Worm (Caenorhabditis elegans): ENCODE measurements around the gene tim-1.

The tim-1 gene

ce11 chrIII:12260413-12260812, 10.4 kb upstream of the tim-1 start:
- TF ChIP-seq cnd-1 (tag; optimal IDR thresholded peaks at IDR 0.05) (no peak), mls-2 (tag; optimal IDR thresholded peaks at IDR 0.05) (no peak), mep-1 (tag; optimal IDR thresholded peaks at IDR 0.05) (no peak), ztf-11 (tag; optimal IDR thresholded peaks at IDR 0.05) (no peak), ceh-83 (GFP tag; optimal IDR thresholded peaks at IDR 0.05) (no peak), ceh-43 (GFP tag; optimal IDR thresholded peaks at IDR 0.05) (no peak), ham-2 (GFP tag; optimal IDR thresholded peaks at IDR 0.05) (no peak), M03D4.4 (tag; optimal IDR thresholded peaks at IDR 0.05) (no peak), lin-13 (tag; optimal IDR thresholded peaks at IDR 0.05) (no peak), sptf-1 (tag; optimal IDR thresholded peaks at IDR 0.05) (no peak), lin-32 (GFP tag; optimal IDR thresholded peaks at IDR 0.05) (no peak), blmp-1 (tag; optimal IDR thresholded peaks at IDR 0.05) (no peak), nhr-28 (tag; optimal IDR thresholded peaks at IDR 0.05) (no peak), elt-3 (tag; optimal IDR thresholded peaks at IDR 0.05) (no peak), flh-1 (GFP tag; optimal IDR thresholded peaks at IDR 0.05) (no peak), nhr-76 (tag; optimal IDR thresholded peaks at IDR 0.05) (no peak), nhr-12 (tag; optimal IDR thresholded peaks at IDR 0.05) (no peak), tbx-8 (GFP tag; optimal IDR thresholded peaks at IDR 0.05) (no peak)

- TF ChIP-seq mab-5 (tag; optimal IDR thresholded peaks at IDR 0.05) (no peak), mep-1 (tag; optimal IDR thresholded peaks at IDR 0.05) (no peak), hlh-1 (tag; optimal IDR thresholded peaks at IDR 0.05) (no peak), mls-2 (tag; optimal IDR thresholded peaks at IDR 0.05) (no peak), flh-1 (GFP tag; optimal IDR thresholded peaks at IDR 0.05) (no peak), unc-62 (GFP tag; optimal IDR thresholded peaks at IDR 0.05) (no peak), M03D4.4 (tag; optimal IDR thresholded peaks at IDR 0.05) (no peak), nhr-28 (tag; optimal IDR thresholded peaks at IDR 0.05) (no peak), lin-32 (GFP tag; optimal IDR thresholded peaks at IDR 0.05) (no peak)
Observed at ce11 chrIII:12259793-12260192, 9.8 kb upstream of the tim-1 start.

ce11 chrIII:12253342-12253741, 3.4 kb upstream of the tim-1 start:
- no peak for TF ChIP-seq unc-39 (tag; optimal IDR thresholded peaks at IDR 0.05)
- TF ChIP-seq unc-62 (GFP tag; optimal IDR thresholded peaks at IDR 0.05), result no peak
- no peak for TF ChIP-seq mep-1 (tag; optimal IDR thresholded peaks at IDR 0.05)
- TF ChIP-seq nhr-237 (tag; optimal IDR thresholded peaks at IDR 0.05), result no peak
- no peak for TF ChIP-seq ztf-11 (tag; optimal IDR thresholded peaks at IDR 0.05)
- TF ChIP-seq ceh-39 (tag; optimal IDR thresholded peaks at IDR 0.05), result no peak
- TF ChIP-seq bed-3 (GFP tag; optimal IDR thresholded peaks at IDR 0.05), result no peak
- no peak for TF ChIP-seq nhr-12 (tag; optimal IDR thresholded peaks at IDR 0.05)
- no peak for TF ChIP-seq elt-1 (tag; optimal IDR thresholded peaks at IDR 0.05; ENCODE audit: borderline replicate concordance, insufficient read depth)
- no peak for TF ChIP-seq ceh-83 (GFP tag; optimal IDR thresholded peaks at IDR 0.05)
- TF ChIP-seq ham-2 (GFP tag; optimal IDR thresholded peaks at IDR 0.05), result no peak
- TF ChIP-seq M03D4.4 (tag; optimal IDR thresholded peaks at IDR 0.05), result no peak
- no peak for TF ChIP-seq mab-5 (tag; optimal IDR thresholded peaks at IDR 0.05)
- no peak for TF ChIP-seq hlh-1 (tag; optimal IDR thresholded peaks at IDR 0.05)

- no peak for TF ChIP-seq ceh-83 (GFP tag; optimal IDR thresholded peaks at IDR 0.05)
- TF ChIP-seq ham-2 (GFP tag; optimal IDR thresholded peaks at IDR 0.05), result no peak
- TF ChIP-seq mab-5 (tag; optimal IDR thresholded peaks at IDR 0.05), result no peak
- TF ChIP-seq unc-62 (GFP tag; optimal IDR thresholded peaks at IDR 0.05), result no peak
- TF ChIP-seq snpc-4 (tag; optimal IDR thresholded peaks at IDR 0.05), result no peak
- TF ChIP-seq elt-3 (tag; optimal IDR thresholded peaks at IDR 0.05), result no peak
- TF ChIP-seq flh-1 (GFP tag; optimal IDR thresholded peaks at IDR 0.05), result no peak
- TF ChIP-seq M03D4.4 (tag; optimal IDR thresholded peaks at IDR 0.05), result no peak
- no peak for TF ChIP-seq lin-32 (GFP tag; optimal IDR thresholded peaks at IDR 0.05)
- TF ChIP-seq tbx-8 (GFP tag; optimal IDR thresholded peaks at IDR 0.05), result no peak
- no peak for TF ChIP-seq lin-13 (tag; optimal IDR thresholded peaks at IDR 0.05)
- TF ChIP-seq unc-39 (tag; optimal IDR thresholded peaks at IDR 0.05), result no peak
- TF ChIP-seq sptf-1 (tag; optimal IDR thresholded peaks at IDR 0.05), result no peak
- TF ChIP-seq unc-120 (tag; optimal IDR thresholded peaks at IDR 0.05; ENCODE audit: poor library complexity, severe bottlenecking), result no peak
Observed at ce11 chrIII:12251178-12251577, 1.2 kb upstream of the tim-1 start.

- TF ChIP-seq unc-62 (GFP tag; optimal IDR thresholded peaks at IDR 0.05) (no peak), mls-2 (tag; optimal IDR thresholded peaks at IDR 0.05) (no peak), lsy-2 (tag; optimal IDR thresholded peaks at IDR 0.05) (no peak), sem-2 (GFP tag; optimal IDR thresholded peaks at IDR 0.05) (no peak), unc-120 (tag; optimal IDR thresholded peaks at IDR 0.05; ENCODE audit: poor library complexity, severe bottlenecking) (no peak), hlh-1 (tag; optimal IDR thresholded peaks at IDR 0.05) (no peak), sptf-1 (tag; optimal IDR thresholded peaks at IDR 0.05) (no peak), pha-4 (tag; optimal IDR thresholded peaks at IDR 0.05) (no peak), drap-1 (GFP tag; optimal IDR thresholded peaks at IDR 0.05) (no peak), snpc-4 (tag; optimal IDR thresholded peaks at IDR 0.05) (no peak)
Observed at ce11 chrIII:12247329-12247728, 2.6 kb downstream of the tim-1 start.

All from whole organism, mixed stage, embryonic.